Fruit fly (Drosophila melanogaster) whole organism, wandering third instar larva: ENCODE measurements around the gene Pus7.
A peak's percentile ranks its signal among the peaks of the same experiment; 100 is the strongest.

Experiments
- brk ChIP-seq: fragments of 200-800 bp; sonication (Bioruptor generic); optimal IDR thresholded peaks from 2 replicates; lab custom pipeline; 2016; ENCODE audit warnings: missing biosample characterization, mild to moderate bottlenecking, missing genetic modification characterization
- tai ChIP-seq: sonication (Bioruptor generic); optimal IDR thresholded peaks from 2 replicates; lab custom pipeline; 2016; ENCODE audit warnings: missing biosample characterization, missing genetic modification characterization
- woc ChIP-seq: sonication (Bioruptor generic); optimal IDR thresholded peaks from 2 replicates; lab custom pipeline; 2016; ENCODE audit warnings: missing biosample characterization, mild to moderate bottlenecking, missing genetic modification characterization

dm6 chr3L:8480944-8481343 lies 28.9 kb upstream of the Pus7 start:
- no peak for TF ChIP-seq tai
- TF ChIP-seq woc, result peak; percentile 60
- TF ChIP-seq brk (GFP tag; lab: Kevin White, UChicago), result no peak
